Fruit fly (Drosophila melanogaster) S2 (cell line): ENCODE measurements around the gene stnA.

ENCODE experiments used
- CG8478 ChIP-seq: fragments of >200 bp; optimal IDR thresholded peaks from 2 replicates; lab custom pipeline; 2018
- CTCF ChIP-seq, 2 experiments: fragments of >200 bp; optimal IDR thresholded peaks; 2 replicates each; lab custom pipeline; 2018

DNA sequence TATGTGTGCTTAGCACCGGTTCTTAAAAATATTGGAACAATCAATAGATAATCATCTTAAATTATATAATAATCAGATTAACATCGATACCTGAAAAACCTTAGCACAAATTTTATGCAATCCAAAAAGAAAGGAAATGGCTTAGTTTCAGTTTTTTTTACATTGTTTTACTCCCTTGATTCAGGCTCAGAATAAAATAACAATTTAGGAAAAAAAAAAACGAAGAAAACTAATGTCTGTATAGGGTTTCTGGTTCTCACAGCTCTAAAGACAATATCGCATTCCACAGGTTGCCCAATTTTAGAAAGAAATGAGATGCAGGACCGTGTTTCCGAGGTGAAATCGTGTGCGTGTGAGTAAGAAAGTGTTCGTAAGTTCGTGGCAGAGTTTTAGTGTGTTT is 18.1 kb upstream of the stnA start, which contains the start of gene zyd:
- TF ChIP-seq CTCF (optimal IDR thresholded peaks at IDR 0.05; lab: Kevin White, UChicago), result no peak
- TF ChIP-seq CG8478 (lab: Kevin White, UChicago), result no peak
